Worm (Caenorhabditis elegans) whole organism, early embryonic: Measurements from ENCODE around the gene rap-3.

ENCODE experiments used
- B0310.2 ChIP-seq: sonication (generic microtip); optimal IDR thresholded peaks from 2 replicates; lab custom pipeline; 2016; ENCODE audit warnings: mild to moderate bottlenecking, missing genetic modification characterization, missing compliant biosample characterization
- aly-1 ChIP-seq: sonication (generic microtip); optimal IDR thresholded peaks from 2 replicates; lab custom pipeline; 2016; ENCODE audit warnings: missing genetic modification characterization, missing compliant biosample characterization
- ama-1 ChIP-seq: fragments of 150-350 bp; optimal IDR thresholded peaks from 2 replicates; lab custom pipeline; 2014
- ceh-13 ChIP-seq: fragments of 200-800 bp; sonication (Bioruptor generic); optimal IDR thresholded peaks from 2 replicates; lab custom pipeline; 2018; ENCODE audit warnings: mild to moderate bottlenecking, missing genetic modification characterization, missing compliant biosample characterization
- ceh-36 ChIP-seq: sonication (generic microtip); optimal IDR thresholded peaks from 2 replicates; lab custom pipeline; 2016; ENCODE audit warnings: missing genetic modification characterization, inconsistent platforms, missing compliant biosample characterization
- hmbx-1 ChIP-seq: sonication (generic microtip); optimal IDR thresholded peaks from 2 replicates; lab custom pipeline; 2016; ENCODE audit warnings: mild to moderate bottlenecking, missing genetic modification characterization, missing compliant biosample characterization
- hnd-1 ChIP-seq: sonication (generic microtip); optimal IDR thresholded peaks from 2 replicates; lab custom pipeline; 2016; ENCODE audit warnings: missing genetic modification characterization, missing compliant biosample characterization
- sea-1 ChIP-seq: fragments of 200-800 bp; sonication (Bioruptor generic); conservative IDR thresholded peaks from 2 replicates; pipeline ENCODE4 v1.3.6; 2022; ENCODE audit warnings: missing genetic modification characterization, missing compliant biosample characterization
- tra-4 ChIP-seq: sonication (generic microtip); optimal IDR thresholded peaks from 2 replicates; lab custom pipeline; 2017; ENCODE audit warnings: missing genetic modification characterization, missing compliant biosample characterization

DNA sequence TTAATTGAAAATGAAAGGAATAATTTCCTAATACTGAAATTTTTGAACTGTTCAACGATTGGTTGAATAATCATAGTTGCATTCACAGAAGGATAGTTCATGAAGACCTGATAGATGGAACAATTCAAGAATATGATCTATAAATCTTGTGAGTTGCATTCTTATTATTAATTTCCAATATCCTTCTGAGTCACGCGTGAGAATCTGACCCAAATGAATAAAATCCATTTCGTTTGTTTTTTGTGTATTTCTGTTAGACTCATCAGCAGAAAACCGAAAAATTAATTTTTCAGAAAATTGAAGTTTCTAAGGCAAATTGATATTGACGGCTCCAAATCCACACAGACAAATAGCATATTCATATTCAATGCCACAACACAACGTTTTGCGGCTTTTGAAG, 12.3 kb downstream of the rap-3 start, which contains the start of gene fbxb-79:
- TF ChIP-seq hnd-1 (no peak), ceh-13 (GFP tag; lab: Kevin White, UChicago) (no peak), ama-1 (lab: Kevin White, UChicago) (no peak), B0310.2 (tag; lab: Kevin White, UChicago) (no peak), ceh-36 (no peak), hmbx-1 (tag; lab: Kevin White, UChicago) (no peak), sea-1 (no peak), tra-4 (tag; lab: Kevin White, UChicago) (no peak), aly-1 (tag; lab: Kevin White, UChicago) (no peak)
